Fruit fly (Drosophila melanogaster) ovary, adult (tissue): ENCODE results near the gene fd96Ca.

Source experiments
- CG17801 ChIP-seq: fragments of 200-800 bp; optimal IDR thresholded peaks from 2 replicates; lab custom pipeline; 2019; ENCODE audit warnings: missing biosample characterization, mild to moderate bottlenecking, missing genetic modification characterization, moderate library complexity; ENCODE audit not compliant: partially characterized antibody

fd96Ca gene

DNA sequence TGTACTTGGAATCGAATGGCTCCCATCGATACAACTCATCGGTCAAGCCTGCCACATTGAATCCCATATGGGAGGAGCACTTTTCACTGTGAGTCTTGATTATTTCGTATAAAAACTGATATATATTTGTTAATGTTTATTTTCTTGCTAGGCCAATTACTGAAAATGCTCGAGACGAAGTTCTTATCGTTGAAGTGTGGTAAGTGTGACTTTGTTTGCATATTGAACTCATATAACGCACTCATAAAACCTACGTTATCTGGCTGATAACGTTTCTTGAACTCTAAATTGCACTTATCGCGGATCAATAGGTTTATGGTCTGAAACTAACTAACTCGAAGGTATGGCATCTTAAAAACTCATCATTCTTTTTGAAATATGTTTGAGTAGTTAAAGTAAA, 22.0 kb upstream of the fd96Ca start:
- TF ChIP-seq CG17801: no peak

- peak; percentile 39 for TF ChIP-seq CG17801
These were observed 17.3 kb upstream of the fd96Ca start, which contains the start of the genes veli and PQBP1 for dm6 chr3R:25064907-25065841. Gene veli (minus strand): TSS chr3R:25065591. Gene PQBP1 (plus strand): TSS chr3R:25065791.

dm6 chr3R:25066856-25067255, 15.6 kb upstream of the fd96Ca start:
- TF ChIP-seq CG17801: no peak

DNA sequence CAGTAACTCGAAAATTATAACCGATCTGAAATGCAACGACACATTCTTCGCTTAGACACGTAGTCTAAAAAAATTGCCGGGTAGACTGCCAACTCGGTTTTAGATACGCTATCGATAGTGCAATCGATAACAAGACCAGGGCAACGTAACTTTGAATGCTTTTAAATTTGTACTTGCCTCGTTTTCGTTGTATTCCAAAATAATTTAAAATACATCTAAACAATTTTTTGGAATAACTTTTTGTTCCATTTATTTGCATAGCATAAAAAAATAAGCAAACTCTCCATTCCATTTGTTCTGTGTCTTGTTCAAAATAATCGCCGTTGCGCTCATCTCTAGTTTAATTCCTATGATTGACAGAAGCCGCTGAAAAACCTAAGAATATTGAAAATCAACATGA, 12.9 kb upstream of the fd96Ca start, which contains the start of the genes Stt3B and CG11839:
TSS of gene Stt3B (minus strand) at position 69 of the 400 bp plus-strand sequence.
TSS of gene CG11839 (plus strand) at position 359 of the 400 bp plus-strand sequence.
- TF ChIP-seq CG17801: peak; percentile 77

DNA sequence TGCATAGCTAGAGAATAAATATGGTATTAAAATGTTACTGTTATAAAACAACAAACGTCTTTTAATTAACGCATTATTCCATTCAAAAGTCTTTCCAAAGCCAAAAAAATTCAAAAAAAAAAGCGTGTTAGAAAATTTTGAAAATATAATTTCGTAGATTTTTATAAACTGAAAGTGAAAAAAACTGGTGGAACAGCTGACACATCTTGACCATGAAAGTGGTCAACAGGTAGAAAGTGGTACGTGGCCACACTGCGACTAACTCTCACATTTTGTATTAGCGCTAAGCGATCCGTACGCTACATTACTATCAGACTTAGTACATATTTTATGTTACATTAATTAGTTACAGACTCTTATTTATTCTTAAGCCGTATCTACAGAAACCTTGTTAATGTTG, 11.6 kb upstream of the fd96Ca start, which contains the start of gene CG11836:
TSS of gene CG11836 (plus strand) at position 256 of the 400 bp plus-strand sequence.
- no peak for TF ChIP-seq CG17801

DNA sequence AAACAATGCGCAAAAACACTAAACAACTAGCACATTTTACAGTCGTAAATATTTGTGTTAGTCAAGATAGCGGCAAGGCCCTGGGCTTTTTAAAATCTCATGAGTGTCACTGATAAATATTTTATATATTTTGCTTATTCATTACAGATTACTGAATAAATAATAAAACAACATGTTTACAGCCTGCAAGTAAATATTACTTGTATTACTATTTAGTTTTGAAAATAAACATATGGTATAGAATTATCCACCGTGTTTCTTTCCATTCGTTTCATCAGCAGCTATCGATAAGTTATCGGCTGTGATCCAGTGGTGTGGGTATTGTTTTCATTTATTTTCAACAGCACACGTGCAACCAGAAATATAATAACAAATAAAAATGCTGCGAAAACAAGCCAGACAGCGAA, 7.9 kb upstream of the fd96Ca start, which contains the start of the genes shams and CG11920:
TSS of gene shams (minus strand) at position 50 of the 407 bp plus-strand sequence.
TSS of gene CG11920 (plus strand) at position 320 of the 407 bp plus-strand sequence.
- TF ChIP-seq CG17801: peak; percentile 23

DNA sequence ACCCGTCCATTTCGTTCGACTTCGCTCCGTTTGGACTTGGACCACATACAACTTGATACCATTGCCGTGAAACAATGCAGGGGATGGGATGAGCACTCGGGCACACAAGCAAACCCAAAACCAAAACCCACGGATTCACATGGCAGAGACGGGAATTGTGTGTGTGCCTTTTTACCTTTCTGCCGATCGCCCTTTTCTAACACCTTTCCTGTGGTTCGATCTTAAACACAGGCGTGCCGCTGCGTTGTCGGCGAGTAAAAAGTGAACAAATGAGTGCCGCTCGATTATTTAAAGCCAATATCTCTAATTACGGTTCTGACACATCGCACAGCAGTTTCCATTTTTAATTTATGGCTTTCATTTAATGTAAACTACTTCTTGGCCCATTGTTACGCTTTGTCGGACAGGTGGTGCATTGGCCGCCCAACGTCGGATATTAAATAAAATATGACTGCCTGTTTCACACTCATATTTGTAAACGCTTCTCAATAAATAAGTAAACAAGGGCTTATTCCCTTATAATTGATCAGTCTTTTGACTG, 5.1 kb upstream of the fd96Ca start:
- TF ChIP-seq CG17801: no peak

- no peak for TF ChIP-seq CG17801
These were observed 3.8 kb upstream of the fd96Ca start for dm6 chr3R:25078665-25079064.

DNA sequence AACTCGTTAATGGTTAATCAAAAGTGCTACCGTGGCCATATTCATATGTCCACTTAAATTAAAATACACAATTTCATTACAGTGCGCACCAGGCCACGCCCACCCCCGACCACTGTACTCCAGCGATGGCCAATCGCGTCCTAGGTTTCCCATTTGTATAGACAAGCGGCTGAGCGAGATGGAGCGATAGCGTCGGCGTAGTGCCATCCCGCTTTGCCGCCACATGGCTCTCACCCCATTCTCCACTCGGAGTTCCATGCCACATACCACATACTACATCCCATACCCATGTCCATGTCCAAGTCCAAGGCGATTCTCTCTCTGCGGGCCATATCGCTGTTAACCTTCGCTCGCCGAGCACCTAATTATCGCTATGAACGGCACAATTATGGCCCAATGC, 2.0 kb upstream of the fd96Ca start:
- no peak for TF ChIP-seq CG17801

DNA sequence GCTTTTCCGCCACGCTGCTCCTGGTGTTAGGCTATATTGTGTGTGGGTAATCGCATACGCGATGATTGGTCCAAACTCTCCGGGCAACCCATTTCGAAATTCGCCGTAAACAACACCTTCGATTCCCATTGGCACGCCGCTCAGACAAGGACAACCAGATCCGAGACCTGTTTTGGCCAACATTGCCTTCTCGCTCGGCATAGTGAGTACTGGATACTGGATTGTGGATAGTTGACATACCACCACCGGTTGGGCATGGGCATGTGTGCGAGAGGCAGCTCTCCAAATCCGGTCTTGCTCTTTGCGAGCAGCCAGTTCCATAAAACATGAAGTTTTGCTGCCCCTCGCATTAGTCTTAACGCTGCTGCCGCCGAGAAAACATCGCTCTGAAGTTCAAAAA, 12.2 kb downstream of the fd96Ca start, which contains the start of gene fd96Cb:
TSS of gene fd96Cb (plus strand) at position 374 of the 400 bp plus-strand sequence.
- TF ChIP-seq CG17801: no peak

dm6 chr3R:25097486-25097885, 15.0 kb downstream of the fd96Ca start, which contains the start of the genes CG33095 and CG33096:
Gene CG33095 (plus strand): TSS chr3R:25097672.
Gene CG33096 (plus strand): TSS chr3R:25097672.
- TF ChIP-seq CG17801: peak; percentile 20

dm6 chr3R:25102253-25102652, 19.8 kb downstream of the fd96Ca start, which contains the start of gene CG45095:
Gene CG45095 (plus strand): TSS chr3R:25102553.
- no peak for TF ChIP-seq CG17801

- no peak for TF ChIP-seq CG17801
These were observed 26.4 kb downstream of the fd96Ca start, which contains the start of gene CG34027 for dm6 chr3R:25108932-25109331. Gene CG34027 (minus strand): TSS chr3R:25109032.

- no peak for TF ChIP-seq CG17801
These were observed 30.0 kb downstream of the fd96Ca start, which contains the start of gene Nepl16 for dm6 chr3R:25112466-25112939. Gene Nepl16 (minus strand): TSS chr3R:25112516.

- peak; percentile 4 for TF ChIP-seq CG17801
These were observed 40.3 kb downstream of the fd96Ca start, which contains the start of the genes CG31510 and TTLL5 for dm6 chr3R:25122736-25123211. Gene CG31510 (minus strand): TSS chr3R:25122920. Gene TTLL5 (minus strand): TSS chr3R:25122920.

- TF ChIP-seq CG17801: peak; percentile 6
These were observed 40.8 kb downstream of the fd96Ca start, which contains the start of gene vig2 for dm6 chr3R:25123262-25123661. Gene vig2 (plus strand): TSS chr3R:25123373.
